Worm (Caenorhabditis elegans) whole organism, dauer: ENCODE results near the gene D1005.6.

Experiments
- unc-62 ChIP-seq: sonication (generic microtip); optimal IDR thresholded peaks from 2 replicates; lab custom pipeline; 2017; ENCODE audit warnings: missing biosample characterization, missing genetic modification reagents, missing genetic modification characterization

Gene D1005.6

DNA sequence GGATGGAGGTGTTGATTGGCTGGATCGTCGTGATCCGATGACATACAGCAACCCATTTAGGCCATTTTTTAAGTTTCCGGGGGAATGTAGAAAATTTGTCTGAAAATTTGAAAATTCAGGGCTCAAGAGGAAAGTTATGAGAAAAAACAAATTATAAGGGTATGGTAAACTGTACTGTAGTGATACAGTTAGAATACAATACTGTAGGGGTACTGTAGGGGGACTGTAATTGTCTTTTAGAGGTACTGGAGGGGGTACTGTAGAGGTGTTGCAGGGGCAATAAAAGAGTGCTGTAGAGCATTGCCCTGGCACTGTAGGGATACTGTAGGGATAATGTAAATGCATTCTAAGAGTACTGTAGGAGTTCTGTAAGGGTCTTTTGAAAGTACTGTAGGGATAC, at the start of gene D1005.6:
Gene D1005.6 (minus strand): TSS at position 101 of the 400 bp plus-strand sequence.
- no peak for TF ChIP-seq unc-62 (GFP tag; lab: Kevin White, UChicago)

DNA sequence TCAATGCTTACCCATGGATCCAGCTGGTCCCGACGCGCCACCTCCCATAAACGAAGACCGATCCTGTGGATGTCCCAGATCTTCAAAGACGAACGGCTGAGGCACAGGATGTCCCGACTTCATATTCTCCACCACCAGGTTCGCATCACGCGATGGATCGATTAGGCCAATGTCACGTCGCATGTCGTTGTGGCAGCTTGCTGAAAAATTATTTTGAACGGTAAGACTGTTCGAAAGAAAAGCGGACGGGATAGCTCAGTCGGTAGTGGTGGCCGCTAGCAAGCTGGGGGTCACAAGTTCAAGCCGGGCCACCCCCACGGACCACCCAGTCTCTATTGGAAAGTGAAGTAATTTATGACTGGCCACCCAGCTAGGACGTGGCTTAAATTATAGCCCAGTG, 48.6 kb upstream of the D1005.6 start:
- no peak for TF ChIP-seq unc-62 (GFP tag; lab: Kevin White, UChicago)

DNA sequence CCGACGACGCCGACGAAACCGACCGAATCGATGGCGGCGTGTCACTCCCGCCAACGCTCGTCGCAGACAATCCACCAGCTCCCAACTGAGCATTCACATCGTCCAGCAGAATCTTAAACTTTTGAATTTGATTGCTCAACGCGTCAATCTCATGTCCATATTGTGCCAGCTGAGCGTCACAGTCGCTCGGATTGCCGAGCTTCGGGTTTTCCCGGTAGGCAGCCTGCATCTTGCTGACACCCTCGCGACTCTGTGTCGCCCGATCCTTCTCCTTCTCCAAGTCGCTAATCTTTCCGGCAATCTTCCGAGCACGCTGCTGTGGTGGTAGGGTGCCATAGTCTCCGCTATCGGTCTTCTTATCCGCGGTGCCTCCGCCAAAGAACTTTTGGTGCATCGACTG, 47.7 kb upstream of the D1005.6 start:
- no peak for TF ChIP-seq unc-62 (GFP tag; lab: Kevin White, UChicago)

DNA sequence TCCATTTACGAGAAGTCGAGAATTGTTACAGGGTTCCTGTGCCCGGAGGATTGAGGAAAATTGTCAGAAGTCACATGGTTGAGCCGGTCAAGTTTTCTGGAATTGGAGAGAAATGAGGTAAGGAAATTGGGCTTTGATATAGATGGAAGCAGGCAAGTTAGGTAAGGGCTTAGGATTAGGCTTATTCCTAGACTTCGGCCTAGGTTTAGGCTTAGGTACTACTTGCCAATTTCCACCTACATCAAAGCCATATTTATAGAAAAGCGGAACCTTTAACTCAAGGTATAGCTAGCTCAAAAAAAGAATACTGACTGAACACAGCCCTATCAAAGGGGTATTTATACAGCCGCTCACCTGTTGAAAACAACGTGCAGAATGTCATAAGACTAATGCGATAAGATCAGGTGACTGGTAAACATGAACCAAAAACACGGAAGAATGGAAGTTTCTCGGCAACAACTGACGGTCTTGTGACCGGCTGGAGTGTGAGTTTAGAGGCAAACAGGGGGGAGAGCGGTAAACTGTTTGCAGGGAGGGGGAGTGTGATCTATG, 40.0 kb upstream of the D1005.6 start:
- TF ChIP-seq unc-62 (GFP tag; lab: Kevin White, UChicago) = no peak

DNA sequence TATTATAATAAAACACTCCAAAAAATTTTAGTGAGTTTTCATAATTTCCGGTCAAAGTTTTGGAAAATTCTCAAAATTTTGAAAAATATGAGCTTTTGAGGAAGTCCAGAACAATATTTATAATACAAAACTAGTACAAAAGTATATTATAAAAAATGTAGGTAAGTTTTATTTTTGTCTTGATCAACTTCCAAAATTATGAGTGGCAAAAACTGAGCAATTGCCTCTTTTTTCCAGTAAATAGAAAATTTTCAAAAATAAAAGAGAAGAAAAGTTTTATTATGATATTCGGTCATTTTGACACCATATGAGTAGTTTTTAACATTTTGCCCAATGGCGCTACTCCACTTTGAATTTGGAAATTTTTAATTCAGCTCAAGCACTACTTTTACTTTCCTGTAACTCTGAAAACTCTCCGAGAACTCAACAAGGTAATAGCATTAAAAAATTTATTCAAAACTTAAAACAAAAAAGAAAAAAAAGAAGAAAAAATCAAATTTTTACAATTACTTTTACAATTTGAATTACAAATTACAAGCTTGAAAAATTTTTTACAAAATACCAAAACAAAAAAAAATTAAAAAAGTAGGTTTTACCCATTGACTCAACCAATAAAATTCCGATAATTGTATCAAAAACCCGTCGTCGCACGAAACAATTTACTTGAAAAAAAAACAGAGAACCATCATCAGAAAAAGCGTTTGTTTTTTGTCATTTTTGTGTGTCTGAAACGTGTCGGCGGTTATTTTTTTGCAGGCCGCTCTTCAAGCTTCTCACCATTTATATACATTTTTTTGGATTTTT, 39.3 kb upstream of the D1005.6 start:
- no peak for TF ChIP-seq unc-62 (GFP tag; lab: Kevin White, UChicago)

DNA sequence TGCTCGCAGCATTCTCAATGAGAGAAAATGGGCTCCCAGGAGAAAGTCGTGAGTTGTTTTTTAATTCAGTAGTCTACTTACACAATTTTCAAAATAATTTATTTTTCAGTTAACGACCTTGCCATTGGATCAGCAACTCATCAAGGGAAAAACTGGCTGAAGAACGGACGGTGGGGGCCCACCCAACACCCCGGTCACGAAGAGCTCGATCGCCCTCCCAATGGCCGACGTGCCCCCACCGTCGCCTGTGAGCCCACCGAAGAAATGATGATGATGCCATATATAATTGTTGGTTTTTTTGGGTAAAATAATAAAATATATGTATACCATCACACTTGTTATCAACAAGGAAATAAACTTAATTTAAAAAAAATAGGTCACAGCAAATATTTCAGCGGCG, 38.3 kb upstream of the D1005.6 start:
- no peak for TF ChIP-seq unc-62 (GFP tag; lab: Kevin White, UChicago)

DNA sequence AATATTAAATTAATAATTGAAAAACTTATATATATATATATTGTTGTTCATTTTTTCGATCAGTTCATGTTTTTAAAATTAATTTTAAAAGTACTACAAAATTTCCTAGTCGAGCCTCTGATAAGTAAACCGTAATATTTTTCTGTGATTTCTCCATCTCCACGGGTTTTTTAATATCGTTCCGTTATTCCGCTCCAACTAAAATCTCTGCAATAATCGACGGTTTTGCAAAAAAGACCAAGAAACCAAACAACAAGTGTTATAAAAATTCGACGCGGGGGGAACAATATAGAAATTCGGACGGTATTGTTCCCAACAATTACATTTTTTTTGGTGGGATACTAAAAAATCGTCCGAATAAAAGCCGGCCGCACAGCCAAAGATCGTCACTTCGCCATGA, 37.9 kb upstream of the D1005.6 start, which contains the start of gene F09E10.1:
Gene F09E10.1 (plus strand): TSS at position 301 of the 400 bp plus-strand sequence.
- TF ChIP-seq unc-62 (GFP tag; lab: Kevin White, UChicago) = no peak

DNA sequence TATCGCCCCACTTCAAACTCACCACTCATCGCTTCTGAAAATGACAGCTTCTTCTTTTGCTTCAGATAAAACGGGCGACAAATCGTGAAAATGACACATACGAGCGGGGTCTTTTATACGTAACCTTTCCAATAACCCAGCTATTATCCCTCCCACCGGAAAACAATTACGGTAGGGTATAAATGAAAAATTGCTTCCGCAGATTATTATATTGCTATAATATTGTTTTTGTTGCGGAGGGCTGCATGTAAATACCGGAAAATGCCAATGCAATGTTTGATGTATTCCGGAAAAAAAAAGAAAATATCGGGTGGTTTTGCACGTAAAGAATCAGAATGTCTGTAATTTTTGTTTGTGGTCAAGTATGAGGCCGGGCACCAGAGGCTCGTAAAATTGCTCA, 37.2 kb upstream of the D1005.6 start, which contains the start of gene F09E10.7:
Gene F09E10.7 (minus strand): TSS at position 101 of the 400 bp plus-strand sequence.
- TF ChIP-seq unc-62 (GFP tag; lab: Kevin White, UChicago) = no peak

DNA sequence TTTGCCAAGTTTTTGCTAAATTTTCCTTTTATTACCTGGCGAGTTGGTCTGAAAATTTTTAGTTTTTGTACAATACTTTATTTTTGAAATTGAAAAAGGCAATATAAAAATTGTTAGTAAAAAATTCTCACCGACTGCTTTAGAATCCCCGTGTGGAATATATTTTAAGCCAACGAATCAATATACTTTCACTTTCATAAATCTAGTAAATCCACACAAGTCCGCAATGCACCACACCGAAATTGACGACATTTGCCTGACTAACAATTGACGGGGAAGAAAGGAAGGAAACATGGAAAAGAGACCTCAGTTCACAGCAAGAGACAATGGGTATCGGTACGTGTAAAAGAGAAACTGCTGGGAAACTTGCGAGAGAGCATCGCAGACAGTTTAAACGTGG, 34.9 kb upstream of the D1005.6 start:
- TF ChIP-seq unc-62 (GFP tag; lab: Kevin White, UChicago) = no peak

DNA sequence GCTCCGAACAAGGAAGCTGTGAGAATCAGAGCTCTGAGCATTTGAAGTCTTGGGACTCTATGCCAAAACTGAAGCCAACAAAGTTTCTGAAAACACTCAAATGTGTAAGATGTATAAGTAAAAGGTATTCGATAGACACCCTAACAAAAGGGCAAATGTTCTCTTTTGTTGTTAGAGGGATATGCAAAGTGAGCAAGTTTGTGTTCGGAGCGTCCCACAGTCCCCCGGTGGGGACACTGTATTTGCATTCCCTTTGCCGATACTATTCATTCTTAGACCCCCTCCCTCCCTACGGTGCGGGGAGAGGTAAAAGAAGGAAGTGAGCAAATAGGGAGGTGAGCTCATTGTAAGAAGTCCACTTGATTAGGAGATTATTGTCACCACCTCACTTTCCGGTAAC, 33.0 kb upstream of the D1005.6 start, which contains the start of gene F09E10.6:
Gene F09E10.6 (minus strand): TSS at position 101 of the 400 bp plus-strand sequence.
- no peak for TF ChIP-seq unc-62 (GFP tag; lab: Kevin White, UChicago)

DNA sequence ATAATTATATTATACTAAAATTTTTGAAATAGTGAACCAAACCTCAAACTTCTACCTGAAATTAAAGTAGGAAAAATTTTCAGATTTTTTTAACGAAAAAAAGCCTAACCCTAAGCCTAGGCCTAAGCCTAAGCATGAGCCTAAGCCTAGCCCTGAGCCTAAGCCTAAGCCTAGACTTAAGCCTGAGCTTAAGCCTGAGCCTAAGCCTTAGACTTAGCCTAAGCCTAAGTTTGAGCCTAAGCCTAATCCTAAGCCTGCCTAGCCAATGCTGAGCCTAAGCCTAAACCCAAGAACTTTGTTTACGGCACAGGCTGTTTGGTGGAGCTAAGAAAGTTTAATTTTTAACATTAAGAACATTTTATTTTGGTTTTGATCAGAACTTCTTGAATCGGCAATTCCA, 31.4 kb upstream of the D1005.6 start:
- no peak for TF ChIP-seq unc-62 (GFP tag; lab: Kevin White, UChicago)

DNA sequence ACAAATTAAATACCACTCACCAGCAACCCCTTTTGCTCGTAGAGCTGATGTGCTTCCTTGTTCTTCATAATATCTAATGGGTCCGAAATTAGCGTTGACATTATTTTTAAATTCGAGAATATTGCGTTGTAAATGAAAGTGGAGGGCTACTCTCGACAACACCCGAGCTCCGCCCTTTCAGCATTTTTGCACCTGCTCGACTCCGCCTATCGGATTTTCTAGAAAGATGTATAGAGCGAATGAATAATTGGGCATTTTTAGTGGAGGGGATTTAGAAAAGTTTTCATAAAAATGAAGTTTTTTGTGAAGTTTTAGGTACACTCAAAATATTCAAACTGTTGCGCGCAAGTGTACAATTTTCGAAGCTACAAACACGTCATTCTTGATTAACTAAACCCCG, 29.7 kb upstream of the D1005.6 start, which contains the start of gene F09E10.5:
Gene F09E10.5 (minus strand): TSS at position 101 of the 400 bp plus-strand sequence.
- TF ChIP-seq unc-62 (GFP tag; lab: Kevin White, UChicago) = no peak

DNA sequence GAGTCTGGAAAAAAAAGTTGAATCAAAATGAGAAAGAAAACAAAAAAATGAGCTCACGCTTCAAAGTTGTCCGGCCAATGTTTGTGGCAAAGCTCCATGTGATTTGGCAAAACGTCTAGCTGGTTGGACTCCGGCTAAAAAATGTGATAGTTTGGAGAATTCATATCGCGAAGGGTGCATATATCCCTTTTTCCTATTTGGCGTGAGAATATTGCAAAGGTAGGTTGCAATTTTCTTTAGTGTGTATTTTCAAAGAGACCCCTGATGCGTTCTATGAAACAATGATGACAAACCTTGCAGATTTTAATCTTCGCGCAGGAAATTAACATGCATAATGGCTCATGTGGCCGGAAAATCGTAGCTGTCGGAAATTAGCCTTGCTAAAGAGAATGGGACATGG, 27.6 kb upstream of the D1005.6 start:
- no peak for TF ChIP-seq unc-62 (GFP tag; lab: Kevin White, UChicago)

DNA sequence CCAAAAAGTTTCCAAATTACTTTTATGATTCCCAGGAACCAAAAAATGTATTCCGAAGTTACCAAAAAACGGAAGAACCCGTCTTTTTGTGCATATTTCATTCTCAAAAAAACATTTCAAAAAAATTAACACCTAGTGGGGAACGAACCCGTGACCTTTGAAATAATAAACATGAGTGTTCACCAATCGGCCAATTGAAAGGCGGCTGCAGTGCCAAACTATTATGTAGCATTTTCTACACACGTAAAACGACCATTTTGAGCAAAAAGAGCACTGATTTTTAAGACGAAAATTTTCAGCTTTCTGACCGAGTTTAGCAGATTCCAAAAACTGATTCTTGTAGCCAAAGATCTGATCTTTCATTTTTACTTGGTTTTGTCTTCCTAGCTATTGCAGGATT, 26.4 kb upstream of the D1005.6 start:
- no peak for TF ChIP-seq unc-62 (GFP tag; lab: Kevin White, UChicago)

DNA sequence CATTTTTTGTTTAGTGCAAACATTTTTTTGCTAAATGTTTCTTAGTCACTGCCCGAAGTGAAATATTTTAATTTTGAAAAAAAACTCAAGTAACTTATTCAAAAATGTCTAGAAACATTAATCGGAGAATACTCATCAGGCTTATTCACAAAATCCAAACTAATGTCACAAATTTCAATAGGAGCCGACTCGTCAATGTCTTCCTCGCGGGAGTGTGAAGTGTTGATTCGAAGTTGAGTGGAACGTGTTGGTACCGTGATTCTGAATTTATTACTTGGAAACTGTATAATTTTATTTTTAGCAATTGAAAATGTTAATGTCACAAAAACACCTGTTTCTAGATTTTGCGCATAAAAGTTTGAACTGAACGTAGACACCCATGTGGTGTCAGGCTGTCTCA, 25.0 kb upstream of the D1005.6 start:
- no peak for TF ChIP-seq unc-62 (GFP tag; lab: Kevin White, UChicago)

DNA sequence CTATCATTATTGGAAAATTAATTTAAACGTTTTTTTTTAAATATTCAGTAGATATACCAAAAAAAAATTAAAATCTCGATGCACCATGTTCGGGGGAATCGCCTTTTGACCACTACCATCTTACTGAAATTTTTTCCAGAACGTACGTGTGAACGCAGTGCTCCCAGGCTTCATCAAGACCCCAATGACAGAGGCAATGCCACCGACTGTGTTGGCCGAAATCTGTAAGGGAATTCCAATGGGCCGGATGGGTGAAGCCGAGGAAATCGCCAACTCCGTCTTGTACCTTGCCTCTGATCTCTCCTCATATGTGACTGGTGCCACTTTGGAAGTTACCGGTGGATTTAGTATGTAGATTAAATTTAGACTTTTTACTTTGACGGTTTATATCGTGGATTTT, 24.2 kb upstream of the D1005.6 start:
- no peak for TF ChIP-seq unc-62 (GFP tag; lab: Kevin White, UChicago)

DNA sequence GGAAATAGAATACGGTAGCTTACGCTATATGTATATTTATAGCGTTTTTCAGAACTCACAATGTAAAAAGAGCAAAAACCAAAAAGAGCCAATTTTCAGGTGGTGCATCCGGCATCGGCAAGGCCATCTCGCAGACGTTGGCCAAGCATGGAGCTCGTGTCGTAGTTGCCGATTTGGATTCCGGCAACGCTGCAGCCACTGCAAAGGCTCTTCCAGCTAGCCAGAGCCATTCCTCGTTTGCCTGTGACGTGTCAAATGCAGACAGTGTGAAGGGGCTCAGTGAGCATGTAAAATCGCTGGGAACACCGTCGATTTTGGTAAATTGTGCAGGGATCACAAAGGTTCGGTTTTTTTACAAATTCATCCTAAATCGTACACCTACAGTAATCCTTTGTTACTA, 22.5 kb upstream of the D1005.6 start:
- TF ChIP-seq unc-62 (GFP tag; lab: Kevin White, UChicago) = no peak
